Fruit fly (Drosophila melanogaster): Measurements from ENCODE around the gene CG8478.

CG8478 gene

DNA sequence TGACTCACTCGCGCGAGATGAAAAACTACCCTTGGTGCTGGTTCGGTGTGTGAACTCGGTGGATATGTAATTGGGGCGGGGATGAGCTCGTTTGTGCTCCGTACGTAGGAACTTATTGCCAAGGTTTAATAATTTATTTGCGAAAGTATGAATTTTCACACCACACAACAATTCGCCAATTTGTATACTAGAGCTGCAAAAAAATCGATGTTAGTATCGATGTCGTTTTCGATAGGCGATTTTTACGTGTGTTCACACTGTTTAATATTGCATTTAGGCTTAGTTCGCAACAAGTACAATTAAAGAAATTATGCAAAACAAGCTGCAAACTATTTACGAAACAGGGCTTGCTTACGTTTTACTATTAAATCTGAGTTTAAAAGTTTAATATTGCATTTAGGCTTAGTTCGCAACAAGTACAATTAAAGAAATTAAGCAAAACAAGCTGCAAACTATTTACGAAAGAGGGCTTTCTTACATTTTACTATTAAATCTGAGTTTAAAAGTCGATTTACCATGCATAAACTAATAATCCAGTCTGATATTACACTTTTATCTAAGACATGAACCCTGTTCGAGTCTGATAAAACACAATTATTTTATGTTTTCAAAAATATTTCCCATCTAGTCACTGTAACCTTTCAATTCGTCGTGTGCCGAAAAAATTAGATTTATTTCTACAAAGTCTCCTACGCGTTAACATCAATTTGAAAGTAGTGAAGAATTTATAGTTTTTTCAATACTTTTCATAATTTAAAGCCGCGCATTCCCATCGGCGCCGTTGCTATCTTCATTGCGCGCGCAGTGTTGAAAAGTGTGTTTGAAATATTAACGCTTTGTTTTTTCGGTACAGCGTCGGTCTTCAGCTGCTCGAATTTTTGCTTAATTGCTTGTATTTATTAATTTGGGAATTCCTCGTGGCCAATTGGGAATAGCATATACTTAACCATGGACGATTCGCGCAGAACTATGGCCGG lies at the start of gene CG8478, which contains the start of gene Snap24 (continued):
- no peak for TF ChIP-seq dpn (GFP tag; optimal IDR thresholded peaks at IDR 0.05)
- no peak for TF ChIP-seq CG12236 (GFP tag; optimal IDR thresholded peaks at IDR 0.05)
- TF ChIP-seq tio (GFP tag; optimal IDR thresholded peaks at IDR 0.05): no peak
- TF ChIP-seq sc (optimal IDR thresholded peaks at IDR 0.05): no peak
- no peak for TF ChIP-seq sc (GFP tag; optimal IDR thresholded peaks at IDR 0.05)
- TF ChIP-seq vnd (GFP tag; IDR thresholded peaks at IDR 0.05; ENCODE audit: partially characterized antibody): peak; percentile 73; the same call in 2 of the 3 replicates
- TF ChIP-seq CG2202 (tag; optimal IDR thresholded peaks at IDR 0.05): no peak
- TF ChIP-seq PHDP (tag; optimal IDR thresholded peaks at IDR 0.05): no peak
- no peak for TF ChIP-seq CG17912 (GFP tag; optimal IDR thresholded peaks at IDR 0.05)
- no peak for TF ChIP-seq CG15073 (GFP tag; optimal IDR thresholded peaks at IDR 0.05)
- no peak for TF ChIP-seq CG13424 (tag; optimal IDR thresholded peaks at IDR 0.05)
- no peak; the same call in 1 of the 2 replicates for TF ChIP-seq vvl (GFP tag; IDR thresholded peaks at IDR 0.05)
- TF ChIP-seq luna (GFP tag; optimal IDR thresholded peaks at IDR 0.05): no peak
- TF ChIP-seq slbo (GFP tag; IDR thresholded peaks at IDR 0.05): peak; percentile 12; the same call in 1 of the 2 replicates
- no peak for TF ChIP-seq Ssrp (tag; optimal IDR thresholded peaks at IDR 0.05)
- no peak for TF ChIP-seq CG1647 (GFP tag; optimal IDR thresholded peaks at IDR 0.05)
- no peak for TF ChIP-seq pros (GFP tag; optimal IDR thresholded peaks at IDR 0.05)
- no peak for TF ChIP-seq Awh (GFP tag; IDR thresholded peaks at IDR 0.05)
- TF ChIP-seq CG13123 (GFP tag; optimal IDR thresholded peaks at IDR 0.05): no peak
- no peak for TF ChIP-seq CG10979 (tag; optimal IDR thresholded peaks at IDR 0.05)
- no peak for TF ChIP-seq CG1024 (GFP tag; IDR thresholded peaks at IDR 0.05)
- TF ChIP-seq CG18262 (tag; optimal IDR thresholded peaks at IDR 0.05): no peak
- TF ChIP-seq Hr3 (GFP tag; optimal IDR thresholded peaks at IDR 0.05): no peak
- TF ChIP-seq CG11398 (GFP tag; optimal IDR thresholded peaks at IDR 0.05): no peak
- no peak for TF ChIP-seq gsb-n (tag; optimal IDR thresholded peaks at IDR 0.05)
- no peak for TF ChIP-seq CG5180 (GFP tag; optimal IDR thresholded peaks at IDR 0.05)
- TF ChIP-seq CG10959 (GFP tag; IDR thresholded peaks at IDR 0.05): no peak
- peak; percentile 20 for TF ChIP-seq Nf-YC (tag; optimal IDR thresholded peaks at IDR 0.05)
- TF ChIP-seq CG17568 (GFP tag; optimal IDR thresholded peaks at IDR 0.05): no peak
- TF ChIP-seq Adf1 (GFP tag; IDR thresholded peaks at IDR 0.05): no peak
- no peak for TF ChIP-seq GATAe (GFP tag; conservative IDR thresholded peaks at IDR 0.05)
- TF ChIP-seq CG12942 (GFP tag; optimal IDR thresholded peaks at IDR 0.05): no peak
- TF ChIP-seq NfI (GFP tag; optimal IDR thresholded peaks at IDR 0.05): no peak
- TF ChIP-seq aop (GFP tag; IDR thresholded peaks at IDR 0.05): no peak
- TF ChIP-seq CG7963 (GFP tag; IDR thresholded peaks at IDR 0.05; ENCODE audit: partially characterized antibody): peak; percentile 57; the same call in 2 of the 3 replicates
- no peak for TF ChIP-seq CG2120 (GFP tag; optimal IDR thresholded peaks at IDR 0.05)
- TF ChIP-seq Lpt (GFP tag; optimal IDR thresholded peaks at IDR 0.05): no peak
- no peak for TF ChIP-seq CG17328 (GFP tag; IDR thresholded peaks at IDR 0.05)
- peak; percentile 45; the same call in 1 of the 2 replicates for TF ChIP-seq CG42726 (GFP tag; IDR thresholded peaks at IDR 0.05; ENCODE audit: partially characterized antibody)
- TF ChIP-seq CG31365 (tag; optimal IDR thresholded peaks at IDR 0.05): no peak
- TF ChIP-seq CG4404 (GFP tag; IDR thresholded peaks at IDR 0.05): no peak
- TF ChIP-seq CrebB (tag; optimal IDR thresholded peaks at IDR 0.05): no peak
- TF ChIP-seq CG9932 (GFP tag; IDR thresholded peaks at IDR 0.05): peak; percentile 50
- TF ChIP-seq CG3065 (GFP tag; optimal IDR thresholded peaks at IDR 0.05): no peak
- no peak for TF ChIP-seq Nf-YB (GFP tag; optimal IDR thresholded peaks at IDR 0.05)
- TF ChIP-seq Usf (GFP tag; optimal IDR thresholded peaks at IDR 0.05): no peak
- no peak for TF ChIP-seq CG4854 (GFP tag; optimal IDR thresholded peaks at IDR 0.05)
- TF ChIP-seq CG18599 (GFP tag; optimal IDR thresholded peaks at IDR 0.05): no peak
- TF ChIP-seq ase (GFP tag; IDR thresholded peaks at IDR 0.05): no peak

Data from whole organism, embryonic.